Fruit fly (Drosophila melanogaster) whole organism, pupa: ENCODE measurements around the gene CG16762.

Experiments
- CG10348 ChIP-seq: fragments of 200-800 bp; sonication (Bioruptor generic); IDR thresholded peaks from 2 replicates; pipeline ENCODE4 v1.3.6; 2022; ENCODE audit warnings: missing biosample characterization, missing genetic modification characterization
- CG12605 ChIP-seq: fragments of 200-800 bp; sonication (Bioruptor generic); IDR thresholded peaks from 2 replicates; pipeline ENCODE4 v1.3.6; 2022; ENCODE audit warnings: missing biosample characterization, missing genetic modification characterization
- CG13204 ChIP-seq: fragments of 200-800 bp; sonication (Bioruptor generic); optimal IDR thresholded peaks from 2 replicates; lab custom pipeline; 2018; ENCODE audit warnings: missing biosample characterization, mild to moderate bottlenecking, missing genetic modification characterization, moderate library complexity
- CG14655 ChIP-seq: fragments of 200-800 bp; sonication (Bioruptor generic); optimal IDR thresholded peaks from 3 replicates; lab custom pipeline; 2017; ENCODE audit warnings: mild to moderate bottlenecking, missing biosample characterization, missing genetic modification reagents, missing genetic modification characterization
- CG15710 ChIP-seq: fragments of 200-800 bp; sonication (Bioruptor generic); optimal IDR thresholded peaks from 2 replicates; lab custom pipeline; 2018; ENCODE audit warnings: missing biosample characterization, mild to moderate bottlenecking, missing genetic modification characterization, moderate library complexity
- CG17806 ChIP-seq: fragments of 200-800 bp; sonication (Bioruptor generic); optimal IDR thresholded peaks from 2 replicates; lab custom pipeline; 2018; ENCODE audit warnings: missing biosample characterization, mild to moderate bottlenecking, missing genetic modification characterization, moderate library complexity
- CG32121 ChIP-seq: fragments of 200-800 bp; sonication (Bioruptor generic); IDR thresholded peaks from 2 replicates; pipeline ENCODE4 v1.3.6; 2022; ENCODE audit warnings: missing biosample characterization, missing genetic modification characterization
- CG34367 ChIP-seq: fragments of 200-800 bp; sonication (Bioruptor generic); optimal IDR thresholded peaks from 2 replicates; lab custom pipeline; 2018; ENCODE audit warnings: missing biosample characterization, mild to moderate bottlenecking, missing genetic modification characterization
- CG4496 ChIP-seq: fragments of 200-800 bp; sonication (Bioruptor generic); IDR thresholded peaks from 3 replicates; pipeline ENCODE4 v1.3.6; 2022; ENCODE audit warnings: missing biosample characterization, missing genetic modification characterization
- CG8159 ChIP-seq: fragments of 200-800 bp; sonication (Bioruptor generic); optimal IDR thresholded peaks from 3 replicates; lab custom pipeline; 2018; ENCODE audit warnings: missing biosample characterization, mild to moderate bottlenecking, missing genetic modification characterization, moderate library complexity
- CG8301 ChIP-seq: fragments of 200-800 bp; sonication (Bioruptor generic); optimal IDR thresholded peaks from 2 replicates; lab custom pipeline; 2018; ENCODE audit warnings: missing biosample characterization, mild to moderate bottlenecking, missing genetic modification characterization
- CG9948 ChIP-seq: fragments of 200-800 bp; sonication (Bioruptor generic); optimal IDR thresholded peaks from 2 replicates; lab custom pipeline; 2018; ENCODE audit warnings: missing biosample characterization, mild to moderate bottlenecking, missing genetic modification characterization, moderate library complexity
- D1 ChIP-seq: fragments of 200-800 bp; sonication (Bioruptor generic); optimal IDR thresholded peaks from 2 replicates; lab custom pipeline; 2018; ENCODE audit warnings: missing biosample characterization, mild to moderate bottlenecking, missing genetic modification characterization, moderate library complexity
- EcR ChIP-seq: fragments of 200-800 bp; sonication (Bioruptor generic); optimal IDR thresholded peaks from 3 replicates; lab custom pipeline; 2019; ENCODE audit warnings: missing biosample characterization, missing genetic modification characterization, mild to moderate bottlenecking, moderate library complexity, missing genetic modification reagents
- Ets98B ChIP-seq: fragments of 200-800 bp; sonication (Bioruptor generic); IDR thresholded peaks from 2 replicates; pipeline ENCODE4 v1.3.6; 2022; ENCODE audit warnings: missing biosample characterization, missing genetic modification characterization
- Pif1A ChIP-seq: fragments of 200-800 bp; sonication (Bioruptor generic); optimal IDR thresholded peaks from 3 replicates; lab custom pipeline; 2016; ENCODE audit warnings: missing biosample characterization, missing genetic modification characterization
- Pif1B ChIP-seq: fragments of 200-800 bp; sonication (Bioruptor generic); optimal IDR thresholded peaks from 3 replicates; lab custom pipeline; 2016; ENCODE audit warnings: missing biosample characterization, missing genetic modification characterization
- Snoo ChIP-seq: fragments of 200-800 bp; sonication (Bioruptor generic); optimal IDR thresholded peaks from 3 replicates; lab custom pipeline; 2017; ENCODE audit warnings: missing biosample characterization, mild to moderate bottlenecking, missing genetic modification characterization, inconsistent platforms
- fd96Ca ChIP-seq: fragments of 200-800 bp; sonication (Bioruptor generic); IDR thresholded peaks from 3 replicates; pipeline ENCODE4 v1.3.6; 2022; ENCODE audit warnings: missing biosample characterization, missing genetic modification characterization
- gl ChIP-seq: fragments of 200-800 bp; sonication (Bioruptor generic); optimal IDR thresholded peaks from 2 replicates; lab custom pipeline; 2018; ENCODE audit warnings: missing biosample characterization, mild to moderate bottlenecking, missing genetic modification characterization
- rn ChIP-seq: fragments of 200-800 bp; sonication (Bioruptor generic); IDR thresholded peaks from 2 replicates; pipeline ENCODE4 v1.3.6; 2022; ENCODE audit warnings: missing biosample characterization, missing genetic modification characterization

The CG16762 gene

dm6 chr3L:2499077-2499476 is 23.7 kb upstream of the CG16762 start:
- TF ChIP-seq CG9948 (no peak), Ets98B (GFP tag; lab: Robert Waterston, UW) (no peak), CG13204 (GFP tag; lab: Kevin White, UChicago) (no peak), CG8159 (tag; lab: Kevin White, UChicago) (no peak), Pif1B (GFP tag; lab: Kevin White, UChicago) (no peak), CG4496 (no peak), CG32121 (GFP tag; lab: Robert Waterston, UW) (no peak), CG34367 (tag; lab: Kevin White, UChicago) (no peak)

DNA sequence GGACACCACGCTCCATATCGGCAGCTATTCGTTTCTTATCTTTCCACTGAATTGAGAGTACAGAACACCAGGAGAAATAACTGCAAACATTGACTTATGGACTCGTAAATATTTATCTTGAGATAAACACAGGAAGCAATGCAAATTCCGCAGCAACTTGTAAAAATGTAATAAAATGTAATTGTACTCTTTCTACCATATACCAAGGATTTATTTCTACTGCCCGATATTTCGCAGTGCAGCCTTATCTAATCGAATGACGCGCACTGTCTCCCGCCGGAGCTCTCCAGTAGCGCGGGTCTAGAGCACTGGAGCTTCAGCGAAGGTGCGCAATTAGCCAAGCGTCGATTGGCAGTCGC is 18.7 kb upstream of the CG16762 start:
- peak; percentile 80 for TF ChIP-seq CG9948
- peak; percentile 86 for TF ChIP-seq Ets98B (GFP tag; lab: Robert Waterston, UW)
- peak; percentile 67 for TF ChIP-seq CG34367 (tag; lab: Kevin White, UChicago)
- TF ChIP-seq CG12605 (GFP tag; lab: Robert Waterston, UW), result peak; percentile 81
- peak; percentile 80 for TF ChIP-seq fd96Ca (GFP tag; lab: Robert Waterston, UW)
- TF ChIP-seq Pif1A (GFP tag; lab: Kevin White, UChicago), result peak; percentile 93
- peak; percentile 85 for TF ChIP-seq CG32121 (GFP tag; lab: Robert Waterston, UW)
- peak; percentile 92 for TF ChIP-seq CG4496
- TF ChIP-seq D1 (tag; lab: Kevin White, UChicago), result no peak
- peak; percentile 94 for TF ChIP-seq Snoo (tag; lab: Kevin White, UChicago)
- peak; percentile 27; the same call in 1 of the 2 replicates for TF ChIP-seq CG10348 (GFP tag; lab: Robert Waterston, UW)
- peak; percentile 89 for TF ChIP-seq Pif1B (GFP tag; lab: Kevin White, UChicago)
- TF ChIP-seq CG8159 (tag; lab: Kevin White, UChicago), result peak; percentile 92
- peak; percentile 90 for TF ChIP-seq gl (tag; lab: Kevin White, UChicago)
- TF ChIP-seq CG17806, result peak; percentile 85
- TF ChIP-seq rn, result peak; percentile 65
- TF ChIP-seq EcR (GFP tag; lab: Kevin White, UChicago), result peak; percentile 2
- peak; percentile 82 for TF ChIP-seq CG15710 (tag; lab: Kevin White, UChicago)
- TF ChIP-seq CG14655 (GFP tag; lab: Kevin White, UChicago), result peak; percentile 87
- TF ChIP-seq CG8301 (tag; lab: Kevin White, UChicago), result peak; percentile 87
- TF ChIP-seq CG13204 (GFP tag; lab: Kevin White, UChicago), result peak; percentile 59

- TF ChIP-seq CG13204 (GFP tag; lab: Kevin White, UChicago), result no peak
- TF ChIP-seq gl (tag; lab: Kevin White, UChicago), result no peak
- no peak for TF ChIP-seq CG15710 (tag; lab: Kevin White, UChicago)
- no peak for TF ChIP-seq Pif1A (GFP tag; lab: Kevin White, UChicago)
- TF ChIP-seq CG10348 (GFP tag; lab: Robert Waterston, UW), result no peak
- no peak for TF ChIP-seq CG4496
- TF ChIP-seq D1 (tag; lab: Kevin White, UChicago), result no peak
- no peak for TF ChIP-seq CG14655 (GFP tag; lab: Kevin White, UChicago)
- TF ChIP-seq CG34367 (tag; lab: Kevin White, UChicago), result no peak
- TF ChIP-seq Ets98B (GFP tag; lab: Robert Waterston, UW), result no peak
Observed at dm6 chr3L:2493517-2494182, 18.2 kb upstream of the CG16762 start.

- TF ChIP-seq CG14655 (GFP tag; lab: Kevin White, UChicago), result no peak
- no peak for TF ChIP-seq Ets98B (GFP tag; lab: Robert Waterston, UW)
- no peak for TF ChIP-seq CG13204 (GFP tag; lab: Kevin White, UChicago)
- peak; percentile 37 for TF ChIP-seq gl (tag; lab: Kevin White, UChicago)
- no peak for TF ChIP-seq CG15710 (tag; lab: Kevin White, UChicago)
- no peak for TF ChIP-seq Pif1A (GFP tag; lab: Kevin White, UChicago)
- TF ChIP-seq CG32121 (GFP tag; lab: Robert Waterston, UW), result no peak
- TF ChIP-seq CG10348 (GFP tag; lab: Robert Waterston, UW), result no peak
- no peak for TF ChIP-seq Pif1B (GFP tag; lab: Kevin White, UChicago)
- TF ChIP-seq EcR (GFP tag; lab: Kevin White, UChicago), result no peak
- no peak for TF ChIP-seq CG9948
- no peak for TF ChIP-seq D1 (tag; lab: Kevin White, UChicago)
- no peak for TF ChIP-seq fd96Ca (GFP tag; lab: Robert Waterston, UW)
- TF ChIP-seq CG8159 (tag; lab: Kevin White, UChicago), result peak; percentile 18
Observed at dm6 chr3L:2490752-2491151, 15.3 kb upstream of the CG16762 start.

- TF ChIP-seq D1 (tag; lab: Kevin White, UChicago), result no peak
- TF ChIP-seq CG8159 (tag; lab: Kevin White, UChicago), result no peak
- TF ChIP-seq CG32121 (GFP tag; lab: Robert Waterston, UW), result peak; percentile 42; the same call in 1 of the 2 replicates
- no peak for TF ChIP-seq CG10348 (GFP tag; lab: Robert Waterston, UW)
- peak; percentile 17 for TF ChIP-seq Pif1A (GFP tag; lab: Kevin White, UChicago)
- peak; percentile 77 for TF ChIP-seq fd96Ca (GFP tag; lab: Robert Waterston, UW)
- no peak for TF ChIP-seq CG15710 (tag; lab: Kevin White, UChicago)
- TF ChIP-seq Pif1B (GFP tag; lab: Kevin White, UChicago), result peak; percentile 42
- no peak for TF ChIP-seq CG14655 (GFP tag; lab: Kevin White, UChicago)
- TF ChIP-seq CG8301 (tag; lab: Kevin White, UChicago), result no peak
- TF ChIP-seq CG34367 (tag; lab: Kevin White, UChicago), result no peak
- TF ChIP-seq Ets98B (GFP tag; lab: Robert Waterston, UW), result peak; percentile 67; the same call in 1 of the 2 replicates
- TF ChIP-seq gl (tag; lab: Kevin White, UChicago), result no peak
- TF ChIP-seq CG13204 (GFP tag; lab: Kevin White, UChicago), result peak; percentile 65
- TF ChIP-seq Snoo (tag; lab: Kevin White, UChicago), result no peak
- peak; percentile 41; the same call in 1 of the 3 replicates for TF ChIP-seq CG4496
- peak; percentile 76 for TF ChIP-seq EcR (GFP tag; lab: Kevin White, UChicago)
- TF ChIP-seq CG17806, result no peak
- TF ChIP-seq CG9948, result no peak
- TF ChIP-seq CG12605 (GFP tag; lab: Robert Waterston, UW), result 0 out of 2 replicates have a peak, but pooled peaks have one; percentile 37
- no peak for TF ChIP-seq rn
Observed at dm6 chr3L:2489855-2490254, 14.4 kb upstream of the CG16762 start.
